Fruit fly (Drosophila melanogaster): Measurements from ENCODE around the gene QIL1.

dm6 chr3L:17500315-17500985 is 34.7 kb downstream of the QIL1 start:
- no peak for TF ChIP-seq CG11762 (GFP tag; optimal IDR thresholded peaks at IDR 0.05; ENCODE audit: insufficient read depth)
- TF ChIP-seq CG6276 (GFP tag; optimal IDR thresholded peaks at IDR 0.05), result peak; percentile 61
- no peak for TF ChIP-seq CG10669 (GFP tag; optimal IDR thresholded peaks at IDR 0.05)
- TF ChIP-seq CG6163 (GFP tag; IDR thresholded peaks at IDR 0.05), result peak; percentile 61; the same call in 2 of the 3 replicates
- no peak for TF ChIP-seq lz (GFP tag; optimal IDR thresholded peaks at IDR 0.05)
- TF ChIP-seq Lpt (GFP tag; optimal IDR thresholded peaks at IDR 0.05), result peak; percentile 73
- no peak for TF ChIP-seq CG4318 (GFP tag; optimal IDR thresholded peaks at IDR 0.05)
- no peak for TF ChIP-seq salr (GFP tag; optimal IDR thresholded peaks at IDR 0.05)
- TF ChIP-seq fd85E (GFP tag; optimal IDR thresholded peaks at IDR 0.05), result no peak
- TF ChIP-seq Sox15 (GFP tag; optimal IDR thresholded peaks at IDR 0.05), result no peak
- peak; percentile 18 for TF ChIP-seq CG32006 (GFP tag; optimal IDR thresholded peaks at IDR 0.05)
- no peak for TF ChIP-seq acj6 (GFP tag; optimal IDR thresholded peaks at IDR 0.05)
- no peak for TF ChIP-seq OdsH (GFP tag; optimal IDR thresholded peaks at IDR 0.05)

Data from whole organism, prepupa.